Worm (Caenorhabditis elegans) whole organism, L4 larva: Measurements from ENCODE around the gene ksr-1.

ENCODE experiments used
- ama-1 ChIP-seq: fragments of 150-350 bp; optimal IDR thresholded peaks from 2 replicates; lab custom pipeline; 2014; ENCODE audit warnings: inconsistent platforms, mixed read lengths
- ceh-28 ChIP-seq: fragments of 150-350 bp; optimal IDR thresholded peaks from 2 replicates; lab custom pipeline; 2014; ENCODE audit warnings: missing biosample characterization, missing genetic modification reagents, missing genetic modification characterization
- ceh-44 ChIP-seq: fragments of 200-800 bp; sonication (Bioruptor generic); IDR thresholded peaks from 2 replicates; pipeline ENCODE4 v1.3.6; 2022; ENCODE audit warnings: missing genetic modification reagents, missing genetic modification characterization, missing compliant biosample characterization
- hif-1 ChIP-seq, 2 experiments: sonication (generic microtip); optimal IDR thresholded peaks; 2 replicates each; lab custom pipeline; 2016 to 2017; ENCODE audit warnings: missing compliant biosample characterization in 2 of 2, missing genetic modification characterization in 2 of 2, missing genetic modification reagents in 2 of 2, missing genotype in 2 of 2, mild to moderate bottlenecking in 1 of 2
- lin-13 ChIP-seq: fragments of 150-350 bp; optimal IDR thresholded peaks from 2 replicates; lab custom pipeline; 2014; ENCODE audit warnings: missing biosample characterization, missing genetic modification reagents, missing genetic modification characterization
- mdl-1 ChIP-seq, 2 experiments: fragments of 150-350 bp in 1 of 2; sonication (generic microtip) in 1 of 2; optimal IDR thresholded peaks; 2 replicates each; lab custom pipeline; 2014 to 2017; ENCODE audit warnings: missing biosample characterization in 2 of 2, missing genetic modification characterization in 2 of 2
- nhr-11 ChIP-seq: fragments of 150-350 bp; optimal IDR thresholded peaks from 2 replicates; lab custom pipeline; 2014; ENCODE audit warnings: missing biosample characterization, missing genetic modification characterization
- snpc-1.2 ChIP-seq: fragments of 200-800 bp; sonication (Bioruptor generic); IDR thresholded peaks from 2 replicates; pipeline ENCODE4 v1.3.6; 2022; ENCODE audit warnings: missing genetic modification reagents, missing genetic modification characterization, missing compliant biosample characterization
- snpc-4 ChIP-seq: fragments of 150-350 bp; optimal IDR thresholded peaks from 2 replicates; lab custom pipeline; 2014; ENCODE audit warnings: missing biosample characterization, missing genetic modification characterization
- tra-1 ChIP-seq: fragments of 200-800 bp; sonication (Bioruptor generic); IDR thresholded peaks from 2 replicates; pipeline ENCODE4 v1.3.6; 2022; ENCODE audit warnings: missing genetic modification reagents, missing genetic modification characterization, missing compliant biosample characterization
- zip-2 ChIP-seq: fragments of 150-350 bp; optimal IDR thresholded peaks from 2 replicates; lab custom pipeline; 2014; ENCODE audit warnings: missing biosample characterization, missing genetic modification characterization

DNA sequence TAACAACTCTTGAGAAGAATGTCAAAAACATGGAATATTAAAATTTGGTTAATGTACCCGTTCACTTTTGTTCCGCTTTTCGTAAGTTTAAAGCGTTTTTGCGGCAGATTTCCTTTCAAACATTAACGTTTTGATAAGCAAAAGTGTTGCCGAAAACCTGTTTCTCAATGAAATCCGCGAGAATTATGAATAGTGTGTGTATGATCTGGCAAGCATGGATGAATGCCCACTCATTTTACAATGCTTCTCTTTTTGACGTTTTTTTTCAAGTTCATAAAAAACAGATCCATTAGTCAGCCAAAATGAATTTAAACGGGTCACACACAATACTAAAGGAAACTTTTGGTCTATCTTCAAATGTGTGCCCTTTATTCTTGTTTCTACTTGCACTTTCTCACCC lies 9.0 kb downstream of the ksr-1 start:
- no peak for TF ChIP-seq ceh-28 (tag; lab: Kevin White, UChicago)
- TF ChIP-seq zip-2 (tag; lab: Kevin White, UChicago), result no peak
- no peak for TF ChIP-seq lin-13
- no peak for TF ChIP-seq ceh-44 (GFP tag; lab: Robert Waterston, UW)
- no peak for TF ChIP-seq ama-1 (lab: Kevin White, UChicago)
- TF ChIP-seq snpc-1.2 (GFP tag; lab: Robert Waterston, UW), result no peak
- no peak for TF ChIP-seq nhr-11
- TF ChIP-seq hif-1 (tag; optimal IDR thresholded peaks at IDR 0.05; lab: Kevin White, UChicago), result no peak
- TF ChIP-seq tra-1, result no peak
- no peak for TF ChIP-seq snpc-4 (tag; lab: Kevin White, UChicago)
- TF ChIP-seq mdl-1 (tag; optimal IDR thresholded peaks at IDR 0.05; lab: Kevin White, UChicago), result no peak
